Fruit fly (Drosophila melanogaster) whole organism, embryonic: Measurements from ENCODE around the gene CG34330.

ENCODE experiments used
- CG10366 ChIP-seq: fragments of 200-800 bp; sonication (Bioruptor generic); IDR thresholded peaks from 2 replicates; pipeline ENCODE4 v1.3.6; 2022; ENCODE audit warnings: missing biosample characterization, missing genetic modification characterization
- CG4360 ChIP-seq: fragments of 200-800 bp; sonication (Bioruptor generic); IDR thresholded peaks from 2 replicates; pipeline ENCODE4 v1.3.6; 2022; ENCODE audit warnings: missing biosample characterization, missing genetic modification characterization
- CG8359 ChIP-seq: fragments of 200-800 bp; sonication (Bioruptor generic); optimal IDR thresholded peaks from 2 replicates; lab custom pipeline; 2017; ENCODE audit warnings: missing biosample characterization, mild to moderate bottlenecking, missing genetic modification characterization, borderline replicate concordance
- CTCF ChIP-seq: fragments of 200-800 bp; sonication (Bioruptor generic); optimal IDR thresholded peaks from 2 replicates; lab custom pipeline; 2017; ENCODE audit warnings: missing biosample characterization, mild to moderate bottlenecking, missing genetic modification characterization, moderate library complexity
- NC2α ChIP-seq: fragments of 200-800 bp; sonication (Bioruptor generic); optimal IDR thresholded peaks from 2 replicates; lab custom pipeline; 2016; ENCODE audit warnings: missing biosample characterization, missing genetic modification characterization
- eyg ChIP-seq: fragments of 200-800 bp; sonication (Bioruptor generic); optimal IDR thresholded peaks from 3 replicates; lab custom pipeline; 2016; ENCODE audit warnings: missing biosample characterization, missing genetic modification characterization

The CG34330 gene

dm6 chrX:19028584-19028983, 40.2 kb downstream of the CG34330 start (continued):
- TF ChIP-seq CG10366 (GFP tag; lab: Robert Waterston, UW) (no peak), eyg (GFP tag; lab: Kevin White, UChicago) (no peak), CTCF (peak; percentile 61)

DNA sequence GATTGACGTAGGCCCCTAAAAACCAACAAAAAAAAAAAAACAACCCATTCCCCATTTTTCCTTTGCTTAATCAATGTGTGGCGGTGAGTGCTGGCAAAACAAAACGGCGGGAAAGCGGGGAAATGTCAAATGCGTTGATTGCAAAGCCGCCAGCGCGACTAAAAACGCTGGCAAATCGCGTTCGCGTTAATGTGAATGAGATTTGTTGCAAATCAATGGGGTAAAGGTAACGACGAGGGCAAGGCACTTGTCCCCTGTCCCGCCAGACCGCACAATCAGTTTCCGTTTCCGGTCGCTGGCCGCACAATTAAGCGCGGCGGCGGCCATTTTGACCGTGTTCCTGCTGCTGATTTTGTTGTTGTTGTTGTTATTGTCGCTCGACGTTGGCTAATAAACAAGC, 48.7 kb downstream of the CG34330 start:
- TF ChIP-seq CG4360 (GFP tag; lab: Robert Waterston, UW) (peak; percentile 20; the same call in 1 of the 2 replicates), NC2α (no peak), CG8359 (peak; percentile 91)
- TF ChIP-seq, all 482 proteins: peak for 2
